Fruit fly (Drosophila melanogaster): Measurements from ENCODE around the gene CG15601.

Gene CG15601

dm6 chrX:15671026-15671563, 39.4 kb upstream of the CG15601 start, which contains the start of gene CG15646 (continued):
- peak; percentile 80 for TF ChIP-seq ac (GFP tag; optimal IDR thresholded peaks at IDR 0.05)
- peak in 1 of 2 experiments; percentile 57 for TF ChIP-seq tll (GFP tag; optimal IDR thresholded peaks at IDR 0.05)
- TF ChIP-seq fu2 (GFP tag; optimal IDR thresholded peaks at IDR 0.05): no peak
- TF ChIP-seq Six4 (GFP tag; optimal IDR thresholded peaks at IDR 0.05): peak; percentile 46
- TF ChIP-seq CG3726 (GFP tag; IDR thresholded peaks at IDR 0.05): no peak
- TF ChIP-seq CG15269 (tag; optimal IDR thresholded peaks at IDR 0.05): no peak
- peak; percentile 74 for TF ChIP-seq fd102C (GFP tag; optimal IDR thresholded peaks at IDR 0.05)
- TF ChIP-seq slou (GFP tag; optimal IDR thresholded peaks at IDR 0.05): peak; percentile 15
- TF ChIP-seq CG14860 (GFP tag; IDR thresholded peaks at IDR 0.05; ENCODE audit: partially characterized antibody): no peak
- peak; percentile 56 for TF ChIP-seq Kr (GFP tag; optimal IDR thresholded peaks at IDR 0.05)
- TF ChIP-seq CG13287 (GFP tag; IDR thresholded peaks at IDR 0.05; ENCODE audit: partially characterized antibody): no peak
- peak; percentile 82 for TF ChIP-seq CG2202 (tag; optimal IDR thresholded peaks at IDR 0.05)
- peak; percentile 95 for TF ChIP-seq CG15696 (tag; optimal IDR thresholded peaks at IDR 0.05)
- no peak for TF ChIP-seq yki (optimal IDR thresholded peaks at IDR 0.05)
- peak; percentile 70 for TF ChIP-seq Chrac-16 (GFP tag; optimal IDR thresholded peaks at IDR 0.05)
- TF ChIP-seq Nf-YC (tag; optimal IDR thresholded peaks at IDR 0.05): no peak
- TF ChIP-seq Nf-YB (GFP tag; optimal IDR thresholded peaks at IDR 0.05): peak; percentile 70
- 0 out of 2 replicates have a peak, but pooled peaks have one; percentile 9 for TF ChIP-seq CG9215 (GFP tag; IDR thresholded peaks at IDR 0.05)
- TF ChIP-seq CG5953 (GFP tag; IDR thresholded peaks at IDR 0.05): no peak
- peak; percentile 78 for TF ChIP-seq Spps (tag; optimal IDR thresholded peaks at IDR 0.05)
- peak; percentile 97 for TF ChIP-seq dmrt11E (tag; optimal IDR thresholded peaks at IDR 0.05)
- 0 out of 2 replicates have a peak, but pooled peaks have one; percentile 25 for TF ChIP-seq CG32532 (GFP tag; IDR thresholded peaks at IDR 0.05)
- peak; percentile 47 for TF ChIP-seq ewg (GFP tag; optimal IDR thresholded peaks at IDR 0.05)
- TF ChIP-seq CG42726 (GFP tag; IDR thresholded peaks at IDR 0.05; ENCODE audit: partially characterized antibody): no peak
- no peak for TF ChIP-seq Taf1 (GFP tag; IDR thresholded peaks at IDR 0.05)
- TF ChIP-seq CG14050 (GFP tag; IDR thresholded peaks at IDR 0.05): no peak
- peak; percentile 73; the same call in 2 of the 3 replicates for TF ChIP-seq CG6791 (GFP tag; IDR thresholded peaks at IDR 0.05; ENCODE audit: partially characterized antibody)
- peak; percentile 25 for TF ChIP-seq CG5245 (GFP tag; optimal IDR thresholded peaks at IDR 0.05)
- TF ChIP-seq shn (GFP tag; optimal IDR thresholded peaks at IDR 0.05): no peak
- TF ChIP-seq CG12769 (tag; optimal IDR thresholded peaks at IDR 0.05): no peak
- TF ChIP-seq nerfin-2 (GFP tag; IDR thresholded peaks at IDR 0.05; ENCODE audit: partially characterized antibody): no peak
- peak; percentile 93 for TF ChIP-seq CG17361 (GFP tag; IDR thresholded peaks at IDR 0.05)
- no peak for TF ChIP-seq nau (GFP tag; optimal IDR thresholded peaks at IDR 0.05)
- TF ChIP-seq CG13894 (tag; optimal IDR thresholded peaks at IDR 0.05): no peak
- peak; percentile 80 for TF ChIP-seq unpg (GFP tag; optimal IDR thresholded peaks at IDR 0.05)
- TF ChIP-seq CG2712 (tag; optimal IDR thresholded peaks at IDR 0.05): peak; percentile 95
- no peak for TF ChIP-seq Dp (GFP tag; optimal IDR thresholded peaks at IDR 0.05)
- peak; percentile 40; the same call in 1 of the 2 replicates for TF ChIP-seq sens-2 (GFP tag; IDR thresholded peaks at IDR 0.05)
- no peak for TF ChIP-seq CG17359 (tag; optimal IDR thresholded peaks at IDR 0.05)
- TF ChIP-seq CG16863 (GFP tag; optimal IDR thresholded peaks at IDR 0.05): no peak
- peak; percentile 17; the same call in 1 of the 2 replicates for TF ChIP-seq sob (GFP tag; IDR thresholded peaks at IDR 0.05)
- TF ChIP-seq lbe (GFP tag; optimal IDR thresholded peaks at IDR 0.05): peak; percentile 25
- TF ChIP-seq ase (GFP tag; IDR thresholded peaks at IDR 0.05): peak; percentile 37; the same call in 1 of the 3 replicates
- peak; percentile 63 for TF ChIP-seq CG12299 (tag; optimal IDR thresholded peaks at IDR 0.05)
- TF ChIP-seq CG31365 (tag; optimal IDR thresholded peaks at IDR 0.05): no peak
- TF ChIP-seq CG17385 (GFP tag; optimal IDR thresholded peaks at IDR 0.05): peak; percentile 53
- no peak for TF ChIP-seq al (GFP tag; IDR thresholded peaks at IDR 0.05)
- TF ChIP-seq H15 (GFP tag; IDR thresholded peaks at IDR 0.05): no peak
- peak; percentile 91 for TF ChIP-seq zen (tag; optimal IDR thresholded peaks at IDR 0.05)

All from whole organism, embryonic.